Worm (Caenorhabditis elegans) whole organism, late embryonic: ENCODE results near the gene hlh-15.

Source experiments
- C08G9.2 ChIP-seq: sonication (generic microtip); optimal IDR thresholded peaks from 2 replicates; lab custom pipeline; 2016; ENCODE audit warnings: mild to moderate bottlenecking, missing genetic modification characterization, moderate library complexity, missing compliant biosample characterization
- C38D4.7 ChIP-seq: fragments of 200-800 bp; sonication (Bioruptor generic); optimal IDR thresholded peaks from 2 replicates; lab custom pipeline; 2018; ENCODE audit warnings: mild to moderate bottlenecking, missing genetic modification characterization, moderate library complexity, missing compliant biosample characterization
- T23F11.4 ChIP-seq: fragments of 200-800 bp; sonication (Bioruptor generic); optimal IDR thresholded peaks from 2 replicates; lab custom pipeline; 2018; ENCODE audit warnings: mild to moderate bottlenecking, missing genetic modification characterization, missing compliant biosample characterization
- Y22D7AL.16 ChIP-seq: sonication (generic microtip); optimal IDR thresholded peaks from 2 replicates; lab custom pipeline; 2016; ENCODE audit warnings: missing genetic modification characterization, missing compliant biosample characterization
- ahr-1 ChIP-seq: sonication (generic microtip); optimal IDR thresholded peaks from 2 replicates; lab custom pipeline; 2016; ENCODE audit warnings: missing genetic modification characterization, missing compliant biosample characterization
- ama-1 ChIP-seq: fragments of 150-350 bp; optimal IDR thresholded peaks from 2 replicates; lab custom pipeline; 2014
- ceh-2 ChIP-seq: sonication (generic microtip); optimal IDR thresholded peaks from 2 replicates; lab custom pipeline; 2016; ENCODE audit warnings: missing genotype, missing genetic modification characterization, missing compliant biosample characterization
- ceh-22 ChIP-seq: sonication (generic microtip); optimal IDR thresholded peaks from 2 replicates; lab custom pipeline; 2017; ENCODE audit warnings: missing biosample characterization, missing genetic modification characterization
- ceh-24 ChIP-seq: sonication (generic microtip); optimal IDR thresholded peaks from 2 replicates; lab custom pipeline; 2016; ENCODE audit warnings: mild to moderate bottlenecking, missing genetic modification characterization, missing compliant biosample characterization
- ceh-31 ChIP-seq: sonication (generic microtip); optimal IDR thresholded peaks from 2 replicates; lab custom pipeline; 2016; ENCODE audit warnings: missing genetic modification characterization, missing compliant biosample characterization
- ceh-34 ChIP-seq: sonication (generic microtip); optimal IDR thresholded peaks from 2 replicates; lab custom pipeline; 2016; ENCODE audit warnings: mild to moderate bottlenecking, missing genetic modification characterization, missing compliant biosample characterization
- ceh-48 ChIP-seq: sonication (generic microtip); optimal IDR thresholded peaks from 2 replicates; lab custom pipeline; 2016; ENCODE audit warnings: missing genetic modification characterization, inconsistent platforms, missing compliant biosample characterization
- che-1 ChIP-seq: sonication (generic microtip); optimal IDR thresholded peaks from 2 replicates; lab custom pipeline; 2016; ENCODE audit warnings: mild to moderate bottlenecking, missing genetic modification characterization, missing compliant biosample characterization
- dmd-4 ChIP-seq: sonication (generic microtip); optimal IDR thresholded peaks from 2 replicates; lab custom pipeline; 2016; ENCODE audit warnings: borderline replicate concordance, missing genetic modification characterization, missing compliant biosample characterization
- elt-2 ChIP-seq: sonication (generic microtip); optimal IDR thresholded peaks from 2 replicates; lab custom pipeline; 2016; ENCODE audit warnings: missing genetic modification reagents, missing genetic modification characterization, missing compliant biosample characterization
- ets-4 ChIP-seq: sonication (generic microtip); optimal IDR thresholded peaks from 2 replicates; lab custom pipeline; 2016; ENCODE audit warnings: missing genetic modification characterization, missing compliant biosample characterization
- fkh-10 ChIP-seq: fragments of 150-350 bp; optimal IDR thresholded peaks from 2 replicates; lab custom pipeline; 2014; ENCODE audit warnings: missing biosample characterization, missing genetic modification reagents, missing genetic modification characterization
- gmeb-2 ChIP-seq: sonication (generic microtip); optimal IDR thresholded peaks from 2 replicates; lab custom pipeline; 2016; ENCODE audit warnings: missing genetic modification characterization, inconsistent platforms, missing compliant biosample characterization
- hlh-13 ChIP-seq: fragments of 200-800 bp; sonication (Bioruptor generic); optimal IDR thresholded peaks from 2 replicates; lab custom pipeline; 2018; ENCODE audit warnings: mild to moderate bottlenecking, missing genetic modification characterization, missing compliant biosample characterization
- hlh-30 ChIP-seq: sonication (generic microtip); optimal IDR thresholded peaks from 2 replicates; lab custom pipeline; 2017; ENCODE audit warnings: antibody characterized with exemption, missing genetic modification characterization, missing compliant biosample characterization; ENCODE audit not compliant: insufficient read depth
- hlh-8 ChIP-seq: sonication (generic microtip); optimal IDR thresholded peaks from 2 replicates; lab custom pipeline; 2016; ENCODE audit warnings: missing genotype, missing genetic modification characterization, missing compliant biosample characterization
- madf-2 ChIP-seq: sonication (generic microtip); optimal IDR thresholded peaks from 2 replicates; lab custom pipeline; 2017; ENCODE audit warnings: missing genetic modification characterization, missing compliant biosample characterization
- mec-3 ChIP-seq: sonication (generic microtip); optimal IDR thresholded peaks from 2 replicates; lab custom pipeline; 2016; ENCODE audit warnings: borderline replicate concordance, missing genetic modification characterization, missing compliant biosample characterization
- nfya-1 ChIP-seq: sonication (generic microtip); optimal IDR thresholded peaks from 2 replicates; lab custom pipeline; 2017; ENCODE audit warnings: missing genetic modification characterization, mild to moderate bottlenecking, missing compliant biosample characterization, antibody characterized with exemption, moderate library complexity
- nhr-11 ChIP-seq: fragments of 150-350 bp; optimal IDR thresholded peaks from 2 replicates; lab custom pipeline; 2014; ENCODE audit warnings: missing biosample characterization, missing genetic modification characterization
- npax-4 ChIP-seq: sonication (generic microtip); optimal IDR thresholded peaks from 2 replicates; lab custom pipeline; 2016; ENCODE audit warnings: missing genetic modification characterization, missing compliant biosample characterization
- pat-9 ChIP-seq: fragments of 200-800 bp; sonication (Bioruptor generic); optimal IDR thresholded peaks from 2 replicates; lab custom pipeline; 2018; ENCODE audit warnings: mild to moderate bottlenecking, missing genetic modification characterization, moderate library complexity, missing compliant biosample characterization
- pax-1 ChIP-seq: fragments of 150-350 bp; optimal IDR thresholded peaks from 2 replicates; lab custom pipeline; 2014; ENCODE audit warnings: missing biosample characterization, missing genetic modification characterization
- pha-2 ChIP-seq: sonication (generic microtip); optimal IDR thresholded peaks from 2 replicates; lab custom pipeline; 2017; ENCODE audit warnings: mild to moderate bottlenecking, missing genetic modification characterization, missing compliant biosample characterization
- pros-1 ChIP-seq: fragments of 150-350 bp; optimal IDR thresholded peaks from 2 replicates; lab custom pipeline; 2014; ENCODE audit warnings: missing biosample characterization, missing genetic modification reagents, missing genetic modification characterization
- ref-2 ChIP-seq: sonication (generic microtip); optimal IDR thresholded peaks from 2 replicates; lab custom pipeline; 2016; ENCODE audit warnings: missing genetic modification characterization, missing compliant biosample characterization
- rnt-1 ChIP-seq: sonication (generic microtip); optimal IDR thresholded peaks from 2 replicates; lab custom pipeline; 2016; ENCODE audit warnings: missing genetic modification characterization, missing compliant biosample characterization
- sox-2 ChIP-seq: fragments of 200-800 bp; sonication (Bioruptor generic); IDR thresholded peaks from 2 replicates; pipeline ENCODE4 v1.3.6; 2022; ENCODE audit warnings: missing genetic modification reagents, missing genetic modification characterization, missing compliant biosample characterization
- sox-4 ChIP-seq: sonication (generic microtip); optimal IDR thresholded peaks from 2 replicates; lab custom pipeline; 2017; ENCODE audit warnings: mild to moderate bottlenecking, missing genetic modification characterization, inconsistent platforms, missing compliant biosample characterization
- syd-9 ChIP-seq: sonication (generic microtip); optimal IDR thresholded peaks from 2 replicates; lab custom pipeline; 2016; ENCODE audit warnings: mild to moderate bottlenecking, missing genetic modification characterization, moderate library complexity, missing compliant biosample characterization
- ttx-3 ChIP-seq: sonication (generic microtip); optimal IDR thresholded peaks from 2 replicates; lab custom pipeline; 2016; ENCODE audit warnings: missing genetic modification reagents, missing genetic modification characterization, missing compliant biosample characterization
- unc-55 ChIP-seq: sonication (generic microtip); optimal IDR thresholded peaks from 2 replicates; lab custom pipeline; 2017; ENCODE audit warnings: missing biosample characterization, missing genetic modification reagents, missing genetic modification characterization
- zip-5 ChIP-seq: sonication (generic microtip); optimal IDR thresholded peaks from 2 replicates; lab custom pipeline; 2016; ENCODE audit warnings: missing genetic modification characterization, missing compliant biosample characterization

Gene hlh-15

ce11 chrX:2443304-2443703, 30.1 kb upstream of the hlh-15 start, which contains the start of gene T07D1.3:
Gene T07D1.3 (minus strand): TSS chrX:2443404.
- TF ChIP-seq ceh-22 (no peak), rnt-1 (no peak), C08G9.2 (tag; lab: Kevin White, UChicago) (no peak), sox-2 (GFP tag; lab: Robert Waterston, UW) (no peak), gmeb-2 (tag; lab: Kevin White, UChicago) (no peak), dmd-4 (no peak), fkh-10 (GFP tag; lab: Kevin White, UChicago) (no peak), T23F11.4 (GFP tag; lab: Kevin White, UChicago) (no peak), ets-4 (tag; lab: Kevin White, UChicago) (no peak), ceh-24 (tag; lab: Kevin White, UChicago) (no peak), pax-1 (tag; lab: Kevin White, UChicago) (no peak), ttx-3 (tag; lab: Kevin White, UChicago) (no peak)

DNA sequence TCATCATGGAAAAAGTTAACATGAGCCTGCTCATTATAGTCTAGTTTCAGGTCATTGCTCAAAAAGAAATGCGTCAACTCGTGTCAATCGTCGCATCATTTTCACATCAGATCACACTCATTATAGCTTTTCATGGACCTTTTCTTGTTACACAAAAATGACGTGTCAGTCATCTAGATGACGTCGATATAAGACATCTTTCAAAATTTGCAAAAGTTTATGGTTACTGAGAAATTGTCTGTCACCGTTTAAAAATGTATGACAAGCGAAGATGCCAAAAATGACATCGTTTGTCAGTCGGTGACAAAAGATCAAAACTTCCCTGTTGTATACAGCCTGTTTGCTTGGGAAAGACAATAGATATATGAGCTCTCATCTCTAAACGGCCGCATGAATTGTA, 28.0 kb upstream of the hlh-15 start:
- TF ChIP-seq syd-9 = no peak
- no peak for TF ChIP-seq che-1
- TF ChIP-seq pha-2 = no peak
- no peak for TF ChIP-seq mec-3 (tag; lab: Kevin White, UChicago)
- TF ChIP-seq hlh-13 (GFP tag; lab: Kevin White, UChicago) = no peak
- no peak for TF ChIP-seq pros-1 (tag; lab: Kevin White, UChicago)
- no peak for TF ChIP-seq sox-4 (tag; lab: Kevin White, UChicago)
- no peak for TF ChIP-seq unc-55

- no peak for TF ChIP-seq hlh-13 (GFP tag; lab: Kevin White, UChicago)
- TF ChIP-seq elt-2 = peak; percentile 38
- no peak for TF ChIP-seq ttx-3 (tag; lab: Kevin White, UChicago)
Measured at ce11 chrX:2439728-2440127, 26.6 kb upstream of the hlh-15 start.

DNA sequence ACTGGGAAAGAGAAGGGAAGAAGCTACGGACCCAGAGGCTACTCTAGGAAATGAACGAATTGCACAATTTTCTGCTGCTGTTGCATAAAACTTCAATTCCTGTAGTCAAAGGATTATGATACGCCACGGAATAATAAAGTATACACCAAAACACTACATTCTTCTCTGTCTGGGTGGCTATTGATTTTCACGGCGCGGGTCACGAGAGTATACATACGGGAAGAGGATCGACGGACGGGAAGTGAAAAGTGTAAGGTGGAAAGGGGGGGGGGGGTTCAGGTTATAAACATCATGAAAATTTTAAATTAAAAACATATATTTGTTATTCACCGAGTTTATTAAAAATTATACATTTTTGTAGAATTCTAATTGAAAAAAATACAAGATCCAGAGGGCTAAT, 26.1 kb upstream of the hlh-15 start:
- TF ChIP-seq hlh-30 (tag; lab: Kevin White, UChicago) (peak; percentile 44), Y22D7AL.16 (tag; lab: Kevin White, UChicago) (no peak), C38D4.7 (GFP tag; lab: Kevin White, UChicago) (no peak), ref-2 (tag; lab: Kevin White, UChicago) (no peak), ttx-3 (tag; lab: Kevin White, UChicago) (no peak), syd-9 (no peak), ceh-2 (tag; lab: Kevin White, UChicago) (no peak), unc-55 (no peak), dmd-4 (no peak), mec-3 (tag; lab: Kevin White, UChicago) (no peak), C08G9.2 (tag; lab: Kevin White, UChicago) (no peak), ceh-48 (tag; lab: Kevin White, UChicago) (peak; percentile 72), elt-2 (no peak), ceh-34 (no peak), nhr-11 (no peak), madf-2 (tag; lab: Kevin White, UChicago) (no peak), ama-1 (lab: Kevin White, UChicago) (no peak), pat-9 (tag; lab: Kevin White, UChicago) (no peak), zip-5 (no peak), ceh-24 (tag; lab: Kevin White, UChicago) (no peak), npax-4 (tag; lab: Kevin White, UChicago) (no peak), ahr-1 (tag; lab: Kevin White, UChicago) (no peak), ceh-31 (peak; percentile 3), hlh-8 (no peak), nfya-1 (peak; percentile 3)
